Fruit fly (Drosophila melanogaster): Measurements from ENCODE around the gene IntS12.

IntS12 gene

dm6 chr3R:26888086-26888724 is 25.0 kb downstream of the IntS12 start (continued):
- peak; percentile 42; the same call in 1 of the 3 replicates for TF ChIP-seq so (GFP tag; IDR thresholded peaks at IDR 0.05)
- peak; percentile 23 for TF ChIP-seq CG18599 (GFP tag; optimal IDR thresholded peaks at IDR 0.05)

- TF ChIP-seq CG32772 (GFP tag; IDR thresholded peaks at IDR 0.05) (no peak), Med (GFP tag) (peak; percentile 28), CG30431 (GFP tag; optimal IDR thresholded peaks at IDR 0.05) (no peak), Drgx (GFP tag; IDR thresholded peaks at IDR 0.05) (peak; percentile 68; the same call in 1 of the 2 replicates), amos (GFP tag; IDR thresholded peaks at IDR 0.05; ENCODE audit: partially characterized antibody) (no peak), Doc2 (GFP tag; IDR thresholded peaks at IDR 0.05) (no peak), CG13894 (tag; optimal IDR thresholded peaks at IDR 0.05) (no peak), CG17802 (tag; optimal IDR thresholded peaks at IDR 0.05) (no peak), Sox102F (GFP tag; optimal IDR thresholded peaks at IDR 0.05) (peak; percentile 28), sens (GFP tag) (no peak), grn (GFP tag; optimal IDR thresholded peaks at IDR 0.05) (no peak), ash1 (GFP tag; optimal IDR thresholded peaks at IDR 0.05) (no peak), danr (GFP tag; IDR thresholded peaks at IDR 0.05) (no peak), Kr (GFP tag; optimal IDR thresholded peaks at IDR 0.05) (no peak), CG18619 (GFP tag; optimal IDR thresholded peaks at IDR 0.05) (no peak), CG6254 (GFP tag; optimal IDR thresholded peaks at IDR 0.05) (no peak), grau (tag; optimal IDR thresholded peaks at IDR 0.05) (peak; percentile 7), CG15269 (tag; optimal IDR thresholded peaks at IDR 0.05) (peak; percentile 12), CG7987 (GFP tag; optimal IDR thresholded peaks at IDR 0.05) (no peak), CG15073 (GFP tag; optimal IDR thresholded peaks at IDR 0.05) (no peak), CG11085 (GFP tag; IDR thresholded peaks at IDR 0.05) (no peak), CG42726 (GFP tag; IDR thresholded peaks at IDR 0.05; ENCODE audit: partially characterized antibody) (no peak), lbe (GFP tag; optimal IDR thresholded peaks at IDR 0.05) (no peak), MBD-R2 (GFP tag; IDR thresholded peaks at IDR 0.05) (no peak), aop (GFP tag; IDR thresholded peaks at IDR 0.05) (no peak), Ptx1 (GFP tag; IDR thresholded peaks at IDR 0.05) (peak; percentile 37; the same call in 1 of the 2 replicates), CG31388 (GFP tag; optimal IDR thresholded peaks at IDR 0.05) (no peak), Bteb2 (GFP tag; optimal IDR thresholded peaks at IDR 0.05) (no peak), CG9817 (tag; optimal IDR thresholded peaks at IDR 0.05) (no peak), CG14667 (GFP tag; IDR thresholded peaks at IDR 0.05) (no peak), dmrt99B (tag; optimal IDR thresholded peaks at IDR 0.05) (peak; percentile 20), Trl (optimal IDR thresholded peaks at IDR 0.05) (no peak), Trl (GFP tag; optimal IDR thresholded peaks at IDR 0.05) (no peak), CG4328 (GFP tag; optimal IDR thresholded peaks at IDR 0.05) (no peak), gem (tag; optimal IDR thresholded peaks at IDR 0.05) (peak; percentile 5), CG7271 (tag; optimal IDR thresholded peaks at IDR 0.05) (no peak), dimm (GFP tag; IDR thresholded peaks at IDR 0.05) (no peak), CG13624 (GFP tag; optimal IDR thresholded peaks at IDR 0.05) (no peak), lab (GFP tag; optimal IDR thresholded peaks at IDR 0.05) (peak; percentile 15), CG12769 (tag; optimal IDR thresholded peaks at IDR 0.05) (no peak), CG10431 (GFP tag; optimal IDR thresholded peaks at IDR 0.05) (no peak), Hr51 (GFP tag; optimal IDR thresholded peaks at IDR 0.05) (peak in 1 of 2 experiments; percentile 32), chm (GFP tag; IDR thresholded peaks at IDR 0.05) (no peak), vvl (GFP tag; IDR thresholded peaks at IDR 0.05) (0 out of 2 replicates have a peak, but pooled peaks have one; percentile 18), bab2 (GFP tag; optimal IDR thresholded peaks at IDR 0.05) (no peak), Vsx1 (GFP tag; optimal IDR thresholded peaks at IDR 0.05) (no peak), CG31441 (GFP tag; IDR thresholded peaks at IDR 0.05) (0 out of 2 replicates have a peak, but pooled peaks have one; percentile 22)
Measured at dm6 chr3R:26890088-26890487, 26.9 kb downstream of the IntS12 start.

Measured in whole organism, embryonic.